Worm (Caenorhabditis elegans): ENCODE results near the gene C05C8.8.

The C05C8.8 gene

ce11 chrV:7230847-7231246 is 24.1 kb downstream of the C05C8.8 start, which contains the start of the genes gei-6 and krr-1 (continued):
- TF ChIP-seq zag-1 (tag; optimal IDR thresholded peaks at IDR 0.05) (no peak), zfp-2 (tag; optimal IDR thresholded peaks at IDR 0.05) (no peak), duxl-1 (tag; optimal IDR thresholded peaks at IDR 0.05; ENCODE audit: poor library complexity) (peak; percentile 28), Y5F2A.4 (GFP tag; optimal IDR thresholded peaks at IDR 0.05) (no peak), daf-8 (GFP tag; IDR thresholded peaks at IDR 0.05) (no peak), fkh-10 (GFP tag; optimal IDR thresholded peaks at IDR 0.05) (no peak), Y48G9A.11 (GFP tag; IDR thresholded peaks at IDR 0.05) (no peak), F10B5.3 (tag; optimal IDR thresholded peaks at IDR 0.05) (no peak), arid-1 (GFP tag; conservative IDR thresholded peaks at IDR 0.05) (0 out of 2 replicates have a peak, but pooled peaks have one; percentile 45), egl-43 (GFP tag; IDR thresholded peaks at IDR 0.05) (0 out of 2 replicates have a peak, but pooled peaks have one; percentile 33), mdl-1 (tag; optimal IDR thresholded peaks at IDR 0.05) (no peak), ces-1 (GFP tag; optimal IDR thresholded peaks at IDR 0.05) (no peak), R02D3.7 (tag; optimal IDR thresholded peaks at IDR 0.05) (no peak), nhr-28 (tag; optimal IDR thresholded peaks at IDR 0.05) (no peak), dmd-9 (GFP tag; IDR thresholded peaks at IDR 0.05) (no peak), nhr-6 (tag; optimal IDR thresholded peaks at IDR 0.05) (no peak), jun-1 (tag; optimal IDR thresholded peaks at IDR 0.05) (no peak), madf-5 (GFP tag; IDR thresholded peaks at IDR 0.05) (no peak), ceh-20 (GFP tag; IDR thresholded peaks at IDR 0.05) (no peak), skn-1 (tag; optimal IDR thresholded peaks at IDR 0.05) (no peak), lin-13 (GFP tag; optimal IDR thresholded peaks at IDR 0.05) (no peak), hmg-1.1 (GFP tag; IDR thresholded peaks at IDR 0.05) (0 out of 2 replicates have a peak, but pooled peaks have one; percentile 20), nhr-111 (GFP tag; optimal IDR thresholded peaks at IDR 0.05) (no peak), mdt-29 (GFP tag; IDR thresholded peaks at IDR 0.05) (no peak), nhr-48 (tag; optimal IDR thresholded peaks at IDR 0.05) (no peak), spr-3 (GFP tag; optimal IDR thresholded peaks at IDR 0.05) (no peak), F44E2.7 (GFP tag; IDR thresholded peaks at IDR 0.05) (no peak), gei-8 (GFP tag; optimal IDR thresholded peaks at IDR 0.05) (no peak), madf-9 (GFP tag; conservative IDR thresholded peaks at IDR 0.05) (no peak), pha-4 (GFP tag; IDR thresholded peaks at IDR 0.05) (peak; percentile 58; the same call in 1 of the 2 replicates), pha-4 (tag; optimal IDR thresholded peaks at IDR 0.05) (no peak), spr-1 (tag; optimal IDR thresholded peaks at IDR 0.05) (no peak), nhr-77 (tag; optimal IDR thresholded peaks at IDR 0.05) (peak; percentile 15), ama-1 (optimal IDR thresholded peaks at IDR 0.05) (no peak)

ce11 chrV:7225894-7226293 is 29.1 kb downstream of the C05C8.8 start:
- TF ChIP-seq unc-39 (tag; optimal IDR thresholded peaks at IDR 0.05) (no peak), unc-130 (GFP tag; optimal IDR thresholded peaks at IDR 0.05) (no peak), dmd-8 (GFP tag; IDR thresholded peaks at IDR 0.05) (no peak), aha-1 (tag) (peak; percentile 86), egl-43 (GFP tag; IDR thresholded peaks at IDR 0.05) (no peak), ama-1 (optimal IDR thresholded peaks at IDR 0.05) (peak; percentile 56)

- no peak for TF ChIP-seq daf-12 (tag; optimal IDR thresholded peaks at IDR 0.05)
- no peak for TF ChIP-seq spr-1 (tag; optimal IDR thresholded peaks at IDR 0.05)
- no peak for TF ChIP-seq aly-2 (tag; optimal IDR thresholded peaks at IDR 0.05)
- no peak for TF ChIP-seq zfp-3 (GFP tag; conservative IDR thresholded peaks at IDR 0.05)
- no peak for TF ChIP-seq dve-1 (tag; optimal IDR thresholded peaks at IDR 0.05; ENCODE audit: insufficient read depth)
- no peak for TF ChIP-seq nhr-42 (GFP tag; IDR thresholded peaks at IDR 0.05)
- TF ChIP-seq madf-9 (GFP tag; conservative IDR thresholded peaks at IDR 0.05): no peak
- TF ChIP-seq vab-7 (GFP tag; IDR thresholded peaks at IDR 0.05): no peak
- peak in 1 of 2 experiments; percentile 48 for TF ChIP-seq mdl-1 (tag; optimal IDR thresholded peaks at IDR 0.05)
- TF ChIP-seq egl-43 (GFP tag; IDR thresholded peaks at IDR 0.05): no peak
- TF ChIP-seq nhr-28 (tag; optimal IDR thresholded peaks at IDR 0.05): peak; percentile 20
- peak; percentile 25 for TF ChIP-seq mxl-3 (GFP tag; optimal IDR thresholded peaks at IDR 0.05)
- no peak for TF ChIP-seq F26F4.8 (GFP tag; conservative IDR thresholded peaks at IDR 0.05)
- TF ChIP-seq cey-2 (tag; optimal IDR thresholded peaks at IDR 0.05; ENCODE audit: borderline replicate concordance, insufficient read depth): no peak
- TF ChIP-seq lin-13 (GFP tag; optimal IDR thresholded peaks at IDR 0.05): no peak
- TF ChIP-seq hlh-30 (tag; optimal IDR thresholded peaks at IDR 0.05; ENCODE audit: insufficient read depth): no peak
- TF ChIP-seq snpc-4 (tag; optimal IDR thresholded peaks at IDR 0.05): no peak
Observed at ce11 chrV:7224947-7225346, 30.0 kb downstream of the C05C8.8 start, which contains the start of gene fkb-3. Gene fkb-3 (plus strand): TSS chrV:7225223.
